Worm (Caenorhabditis elegans): ENCODE measurements around the gene seip-1.
"Not testable (repeated sequence)": the region's sequence is repeated elsewhere in the genome, so short reads cannot be mapped to it uniquely, and the experiment has no call there.

seip-1 gene

DNA sequence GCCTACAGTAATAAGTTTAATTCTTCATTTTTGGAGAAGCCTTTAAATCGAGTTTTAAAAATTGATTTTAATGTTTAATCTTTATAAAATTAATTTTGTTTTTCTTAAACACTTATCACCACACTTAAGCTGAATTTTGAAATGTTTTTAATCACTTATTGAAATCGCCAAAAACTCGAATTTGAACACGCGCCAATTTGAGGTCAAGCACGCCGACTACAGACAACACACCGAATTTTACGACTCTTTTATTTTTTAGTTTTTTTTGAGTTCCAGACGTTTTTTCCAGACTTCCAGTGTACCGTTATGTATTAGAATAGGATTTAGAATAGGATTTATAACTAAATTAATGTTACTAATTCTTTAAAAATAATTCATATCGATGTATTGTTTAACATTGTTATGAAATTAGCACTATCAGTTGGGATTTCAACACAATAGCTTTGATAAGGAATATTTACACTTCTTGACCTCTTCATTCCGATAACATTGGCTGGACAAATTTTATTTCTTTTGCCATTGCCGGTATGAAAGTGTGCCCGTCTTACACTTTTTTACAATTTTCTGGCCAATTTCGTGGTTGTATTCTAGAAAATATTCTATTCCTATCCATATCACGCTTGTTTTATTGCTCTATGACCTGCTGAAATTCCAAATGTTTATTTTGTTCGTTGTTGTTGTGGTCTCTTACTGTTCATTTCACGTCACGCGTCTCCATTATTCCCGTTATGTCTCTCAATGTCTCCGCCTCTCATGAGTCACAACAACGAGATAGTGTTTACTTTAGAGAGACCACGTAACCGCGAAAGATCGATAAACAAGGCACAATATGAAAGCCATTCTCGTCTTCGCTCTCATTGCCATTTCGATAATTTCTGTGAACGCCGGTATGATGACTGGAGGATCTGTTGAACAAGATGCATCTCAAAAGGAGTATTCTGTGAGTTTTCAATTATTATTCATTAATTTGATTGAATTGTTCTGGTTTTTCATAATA, 9.5 kb downstream of the seip-1 start, which contains the start of gene cpi-2:
cpi-2 (plus strand) TSS at position 788 of the 997 bp plus-strand sequence.
- TF ChIP-seq tbx-11 (GFP tag; IDR thresholded peaks at IDR 0.05) (no peak), hnd-1 (tag; optimal IDR thresholded peaks at IDR 0.05) (no peak), F13C5.2 (tag; optimal IDR thresholded peaks at IDR 0.05) (peak; percentile 56)

DNA sequence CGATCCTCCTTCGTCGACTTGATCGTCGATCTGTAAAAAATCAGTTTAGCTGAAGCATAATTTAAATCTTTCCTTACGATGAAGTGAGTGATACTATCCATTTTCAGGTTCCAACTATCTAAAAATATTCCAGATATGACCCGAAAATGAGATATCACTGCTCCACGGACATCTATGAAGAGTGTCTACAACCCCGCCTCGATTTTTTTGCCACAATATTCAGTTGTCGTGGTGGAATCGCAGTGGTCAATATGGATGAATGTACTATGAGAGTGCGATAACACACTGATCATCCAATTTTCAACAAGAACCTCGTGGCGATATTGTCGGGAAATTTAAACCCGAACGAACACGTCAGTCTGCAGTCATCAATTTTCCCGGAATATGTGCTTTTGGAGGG, 11.7 kb downstream of the seip-1 start, which contains the start of gene R01B10.2:
R01B10.2 (minus strand) TSS at position 101 of the 400 bp plus-strand sequence.
- no peak for TF ChIP-seq pes-1 (GFP tag; IDR thresholded peaks at IDR 0.05)
- no peak for TF ChIP-seq ets-7 (tag; optimal IDR thresholded peaks at IDR 0.05)
- no peak for TF ChIP-seq hnd-1 (tag; optimal IDR thresholded peaks at IDR 0.05)
- TF ChIP-seq F13C5.2 (tag; optimal IDR thresholded peaks at IDR 0.05) = no peak
- no peak for TF ChIP-seq scrt-1 (GFP tag; IDR thresholded peaks at IDR 0.05)
- TF ChIP-seq tbx-11 (GFP tag; IDR thresholded peaks at IDR 0.05) = no peak
- TF ChIP-seq B0310.2 (tag; optimal IDR thresholded peaks at IDR 0.05) = no peak
- no peak for TF ChIP-seq tra-4 (tag; optimal IDR thresholded peaks at IDR 0.05)
- TF ChIP-seq ceh-36 (tag; optimal IDR thresholded peaks at IDR 0.05) = no peak
- TF ChIP-seq aly-1 (tag; optimal IDR thresholded peaks at IDR 0.05) = no peak
- no peak for TF ChIP-seq tbx-37 (GFP tag; conservative IDR thresholded peaks at IDR 0.05)
- no peak for TF ChIP-seq flt-1 (GFP tag; IDR thresholded peaks at IDR 0.05)

DNA sequence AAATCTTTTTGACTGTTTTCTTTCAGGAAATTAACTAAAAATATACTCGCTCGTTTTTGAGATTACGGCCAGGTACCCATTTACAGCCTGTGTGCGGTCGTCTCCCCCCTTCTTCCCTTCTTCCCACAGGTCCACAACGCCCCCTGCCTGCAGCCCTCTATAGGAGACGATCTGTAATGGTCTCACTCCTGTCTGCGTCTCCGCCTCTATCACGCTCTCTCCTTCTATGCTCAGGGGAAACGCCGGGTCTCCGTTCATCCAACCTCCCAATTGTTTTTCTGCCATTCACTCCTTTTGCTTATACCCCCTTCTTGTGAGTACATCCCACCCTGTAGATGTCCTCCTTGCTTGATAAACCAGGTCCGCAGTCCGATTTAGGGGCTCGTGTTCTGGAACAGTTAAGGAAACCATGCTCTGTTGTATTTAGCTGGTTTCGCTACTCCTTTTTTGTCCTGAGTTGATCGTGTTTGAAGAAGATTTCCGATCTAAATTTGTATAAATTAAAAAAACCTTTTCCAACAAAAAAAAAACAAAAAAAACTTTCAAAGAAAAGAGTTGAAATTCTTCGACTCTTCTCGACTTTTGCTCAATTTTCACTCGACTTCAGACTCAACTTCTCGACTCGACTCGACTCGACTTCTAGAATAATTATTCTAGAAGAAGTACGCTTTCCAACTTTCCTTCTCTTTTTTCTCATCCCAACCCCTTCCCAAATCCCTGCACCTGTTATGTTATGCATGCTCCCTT, 14.5 kb downstream of the seip-1 start, which contains the start of gene F29G9.1:
F29G9.1 (plus strand) TSS at position 697 of the 747 bp plus-strand sequence.
- TF ChIP-seq sea-1 (GFP tag; conservative IDR thresholded peaks at IDR 0.05); ceh-36 (tag; optimal IDR thresholded peaks at IDR 0.05); B0310.2 (tag; optimal IDR thresholded peaks at IDR 0.05): not testable (repeated sequence)

DNA sequence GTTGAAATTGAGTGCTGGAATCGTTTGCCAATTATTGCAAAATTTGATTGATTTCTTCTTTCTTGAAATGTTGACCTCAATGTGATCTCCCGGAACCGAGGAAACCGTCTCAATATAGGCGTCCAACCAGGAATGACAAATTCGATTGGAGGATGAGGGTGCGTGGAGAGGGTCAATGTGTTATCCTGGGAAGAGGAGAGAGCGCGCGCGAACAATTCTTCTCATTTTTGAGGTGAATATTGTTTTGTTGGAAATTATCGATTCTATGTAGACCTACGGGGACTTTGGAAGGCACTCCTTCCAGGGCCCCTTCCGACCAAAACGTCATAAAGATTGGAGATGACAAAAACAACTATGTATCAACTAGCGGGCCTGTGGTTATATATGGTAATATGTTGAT, 16.5 kb downstream of the seip-1 start:
- no peak for TF ChIP-seq tbx-37 (GFP tag; conservative IDR thresholded peaks at IDR 0.05)
- no peak for TF ChIP-seq ama-1 (optimal IDR thresholded peaks at IDR 0.05)
- TF ChIP-seq B0310.2 (tag; optimal IDR thresholded peaks at IDR 0.05) = no peak
- no peak for TF ChIP-seq flt-1 (GFP tag; IDR thresholded peaks at IDR 0.05)
- no peak for TF ChIP-seq ceh-13 (GFP tag; optimal IDR thresholded peaks at IDR 0.05)
- no peak for TF ChIP-seq F13C5.2 (tag; optimal IDR thresholded peaks at IDR 0.05)
- no peak for TF ChIP-seq hmg-4 (GFP tag; optimal IDR thresholded peaks at IDR 0.05)
- no peak for TF ChIP-seq tbx-11 (GFP tag; IDR thresholded peaks at IDR 0.05)
- no peak for TF ChIP-seq hmbx-1 (tag; optimal IDR thresholded peaks at IDR 0.05)
- TF ChIP-seq pes-1 (GFP tag; IDR thresholded peaks at IDR 0.05) = no peak
- TF ChIP-seq ceh-36 (tag; optimal IDR thresholded peaks at IDR 0.05) = no peak
- no peak for TF ChIP-seq ets-7 (tag; optimal IDR thresholded peaks at IDR 0.05)

DNA sequence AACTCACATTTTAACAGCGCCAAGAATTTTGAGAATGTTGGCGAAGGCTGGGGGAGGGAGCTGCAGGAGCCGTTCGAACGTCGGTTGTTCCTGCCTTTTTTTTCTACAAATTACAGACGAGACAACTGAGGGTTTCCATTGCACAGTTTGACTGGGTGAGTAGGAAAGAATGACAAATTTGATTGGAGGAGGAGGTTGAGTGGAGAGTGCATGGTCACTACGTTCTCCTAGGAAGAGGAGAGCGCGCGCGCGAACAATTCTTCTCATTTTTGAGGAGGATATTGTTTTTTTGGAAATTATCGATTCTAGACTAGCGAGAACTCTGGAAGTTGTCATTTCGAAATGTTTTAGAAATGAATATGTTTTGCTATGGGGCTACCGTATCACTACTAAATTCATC, 18.3 kb downstream of the seip-1 start, which contains the start of gene dhs-17:
dhs-17 (minus strand) TSS at position 101 of the 400 bp plus-strand sequence.
- TF ChIP-seq hnd-1 (tag; optimal IDR thresholded peaks at IDR 0.05) (no peak), flt-1 (GFP tag; IDR thresholded peaks at IDR 0.05) (no peak), F13C5.2 (tag; optimal IDR thresholded peaks at IDR 0.05) (no peak), hmg-4 (GFP tag; optimal IDR thresholded peaks at IDR 0.05) (no peak)

DNA sequence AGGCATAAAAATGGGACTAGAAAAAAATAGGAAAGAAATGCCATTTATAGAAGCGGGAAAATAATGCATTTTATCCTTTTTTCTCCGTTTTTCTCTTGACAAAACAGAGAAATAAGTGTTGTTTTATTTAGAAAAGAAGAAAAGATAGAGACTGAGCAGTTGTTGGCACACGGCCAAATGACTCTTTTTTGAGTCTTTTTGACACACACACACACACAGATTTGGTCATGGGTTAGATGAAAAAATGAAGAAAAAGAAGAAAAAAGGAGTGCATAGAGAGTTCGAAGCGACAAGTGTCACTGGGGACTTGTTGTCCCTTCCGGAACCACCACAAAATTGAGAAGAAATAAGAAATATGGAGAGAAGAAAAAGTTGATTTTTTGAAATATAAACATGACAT, 19.5 kb downstream of the seip-1 start:
- TF ChIP-seq F13C5.2 (tag; optimal IDR thresholded peaks at IDR 0.05) (no peak), scrt-1 (GFP tag; IDR thresholded peaks at IDR 0.05) (no peak), flt-1 (GFP tag; IDR thresholded peaks at IDR 0.05) (no peak), ceh-13 (GFP tag; optimal IDR thresholded peaks at IDR 0.05) (no peak), hnd-1 (tag; optimal IDR thresholded peaks at IDR 0.05) (no peak), pes-1 (GFP tag; IDR thresholded peaks at IDR 0.05) (no peak), ceh-36 (tag; optimal IDR thresholded peaks at IDR 0.05) (no peak)

DNA sequence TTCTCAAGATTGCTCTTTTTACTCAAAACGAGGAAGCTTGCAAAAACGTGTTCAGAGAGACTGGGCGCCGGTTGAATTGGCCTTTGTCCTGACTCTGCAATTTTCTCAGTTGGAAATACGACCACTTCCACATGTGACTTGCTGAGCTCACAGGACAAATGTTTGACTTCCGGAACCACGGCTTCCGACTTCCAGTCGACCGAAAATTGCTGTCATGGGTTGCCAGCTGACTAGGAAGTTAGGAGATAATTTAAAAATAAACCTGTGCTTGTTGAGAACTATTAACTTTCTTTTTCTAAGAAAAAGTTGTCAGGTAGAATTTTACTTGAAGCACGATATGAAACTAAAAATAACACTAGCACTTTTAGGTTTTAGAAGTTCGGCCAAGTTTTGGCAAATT, 21.5 kb downstream of the seip-1 start:
- no peak for TF ChIP-seq hmg-4 (GFP tag; optimal IDR thresholded peaks at IDR 0.05)

DNA sequence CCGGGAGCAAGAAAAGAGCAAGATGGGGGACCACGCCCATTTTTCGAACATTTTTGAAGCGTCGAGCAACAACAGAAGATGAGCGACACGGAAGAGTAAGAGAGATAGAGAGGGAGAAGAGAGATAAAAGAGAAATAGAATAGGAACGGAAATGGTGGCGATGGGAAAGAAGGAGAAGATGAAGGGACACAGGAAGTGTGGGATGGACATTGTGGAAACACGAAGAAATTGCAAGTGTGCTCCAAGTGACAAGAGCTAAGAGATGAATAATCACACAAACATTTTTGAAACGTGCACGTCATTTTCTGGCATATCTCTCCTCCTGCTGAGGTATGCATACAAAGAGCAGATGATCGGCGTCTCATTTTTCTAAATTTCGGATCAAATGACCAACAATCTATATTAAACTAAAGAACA, 22.5 kb downstream of the seip-1 start:
- TF ChIP-seq ceh-36 (tag; optimal IDR thresholded peaks at IDR 0.05) = no peak
- TF ChIP-seq ama-1 (optimal IDR thresholded peaks at IDR 0.05) = no peak
- TF ChIP-seq hmg-4 (GFP tag; optimal IDR thresholded peaks at IDR 0.05) = no peak
- no peak for TF ChIP-seq sea-1 (GFP tag; conservative IDR thresholded peaks at IDR 0.05)
- no peak for TF ChIP-seq F13C5.2 (tag; optimal IDR thresholded peaks at IDR 0.05)

All from whole organism, early embryonic.